Fruit fly (Drosophila melanogaster): ENCODE data around the gene Lsd-2.
A peak's percentile ranks its signal among the peaks of the same experiment; 100 is the strongest.

Lsd-2 gene

DNA sequence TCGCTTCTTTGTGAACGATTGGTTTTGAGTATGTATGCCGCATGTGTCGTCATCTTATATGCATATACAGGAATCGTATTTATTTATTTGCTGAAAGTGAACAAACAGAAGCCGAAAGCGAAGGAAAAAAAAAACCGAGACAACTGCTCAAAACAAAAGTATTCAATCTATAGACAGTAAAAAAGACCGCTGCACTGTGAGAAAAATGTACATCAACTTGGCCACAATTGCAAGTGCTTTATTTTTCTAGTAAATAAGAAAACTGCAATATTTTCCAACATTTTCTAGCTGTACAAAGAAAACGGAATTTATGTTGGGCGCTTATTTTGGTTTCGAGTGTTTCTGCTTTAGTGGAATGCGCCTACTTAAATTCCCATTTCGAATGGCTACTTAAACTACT is 49.1 kb downstream of the Lsd-2 start (continued):
- TF ChIP-seq hb (GFP tag; IDR thresholded peaks at IDR 0.05; ENCODE audit: partially characterized antibody) (no peak), CG10979 (tag; optimal IDR thresholded peaks at IDR 0.05) (peak; percentile 14), p53 (GFP tag; optimal IDR thresholded peaks at IDR 0.05) (no peak), CG4617 (GFP tag; optimal IDR thresholded peaks at IDR 0.05; ENCODE audit: borderline replicate concordance) (no peak), CG10959 (GFP tag; IDR thresholded peaks at IDR 0.05) (no peak), CG2129 (GFP tag; IDR thresholded peaks at IDR 0.05; ENCODE audit: partially characterized antibody) (no peak), Jarid2 (GFP tag; optimal IDR thresholded peaks at IDR 0.05) (no peak), CG4707 (GFP tag; optimal IDR thresholded peaks at IDR 0.05) (no peak), pb (GFP tag; optimal IDR thresholded peaks at IDR 0.05) (no peak), tin (GFP tag; optimal IDR thresholded peaks at IDR 0.05) (no peak), Pdp1 (GFP tag; optimal IDR thresholded peaks at IDR 0.05) (peak in 1 of 2 experiments; percentile 4), CG18764 (GFP tag; optimal IDR thresholded peaks at IDR 0.05) (no peak)

DNA sequence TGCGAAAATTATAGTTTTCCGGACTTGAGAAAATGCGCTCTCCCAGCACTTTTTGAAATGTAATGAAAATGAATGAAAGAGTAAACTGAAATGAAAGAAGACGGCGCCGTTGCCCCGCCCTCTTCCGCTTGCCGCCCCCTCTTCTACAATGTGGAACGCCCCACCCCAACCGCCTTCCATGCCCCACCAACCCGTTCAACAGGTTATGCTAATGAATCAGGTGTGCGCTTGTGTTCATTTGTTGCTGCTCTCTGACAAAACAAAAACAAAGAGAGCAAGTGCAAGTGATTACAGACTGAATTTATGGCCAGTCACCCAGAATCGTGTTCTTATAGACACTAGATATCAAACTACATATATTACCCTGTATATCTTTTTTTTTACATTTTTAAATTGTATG is 50.3 kb downstream of the Lsd-2 start:
- no peak for TF ChIP-seq CG17912 (GFP tag; optimal IDR thresholded peaks at IDR 0.05)
- no peak for TF ChIP-seq ranshi (GFP tag; IDR thresholded peaks at IDR 0.05)
- peak; percentile 40 for TF ChIP-seq nom (GFP tag; optimal IDR thresholded peaks at IDR 0.05)
- peak; percentile 9 for TF ChIP-seq sd (tag; optimal IDR thresholded peaks at IDR 0.05)
- TF ChIP-seq Blimp-1 (GFP tag; optimal IDR thresholded peaks at IDR 0.05): peak; percentile 52
- no peak for TF ChIP-seq Vsx1 (GFP tag; optimal IDR thresholded peaks at IDR 0.05)
- peak; percentile 43 for TF ChIP-seq kni (GFP tag; optimal IDR thresholded peaks at IDR 0.05)
- no peak for TF ChIP-seq ssp (GFP tag; IDR thresholded peaks at IDR 0.05)
- TF ChIP-seq kah (GFP tag; optimal IDR thresholded peaks at IDR 0.05): peak; percentile 29
- 0 out of 4 replicates have a peak, but pooled peaks have one; percentile 56 for TF ChIP-seq chinmo (GFP tag; IDR thresholded peaks at IDR 0.05; ENCODE audit: partially characterized antibody)
- peak; percentile 18 for TF ChIP-seq CG8924 (tag; optimal IDR thresholded peaks at IDR 0.05)
- peak; percentile 93 for TF ChIP-seq crol (GFP tag; IDR thresholded peaks at IDR 0.05)
- 0 out of 3 replicates have a peak, but pooled peaks have one; percentile 22 for TF ChIP-seq CG6175 (GFP tag; IDR thresholded peaks at IDR 0.05)
- 0 out of 3 replicates have a peak, but pooled peaks have one; percentile 11 for TF ChIP-seq ci (GFP tag; IDR thresholded peaks at IDR 0.05)
- TF ChIP-seq vvl (GFP tag; IDR thresholded peaks at IDR 0.05): peak; percentile 88

DNA sequence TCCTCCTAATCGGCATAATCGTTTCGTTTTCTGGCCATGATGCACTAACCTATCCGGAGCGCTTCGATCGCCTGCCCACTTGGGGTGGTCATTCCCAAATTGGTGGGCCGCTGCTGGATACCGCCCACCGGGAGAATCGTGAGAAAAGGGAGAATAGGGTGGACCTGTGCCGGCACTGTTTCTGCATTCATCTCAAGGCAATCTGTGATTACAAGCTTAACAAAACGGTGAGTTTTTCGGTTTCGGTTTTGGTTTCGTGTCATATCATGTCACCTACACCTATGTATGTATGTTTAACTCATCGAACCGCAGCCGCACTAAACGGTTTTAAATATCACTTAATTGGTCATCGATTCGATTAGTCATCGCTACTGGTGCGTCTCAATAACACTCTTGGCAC is 51.3 kb downstream of the Lsd-2 start:
- TF ChIP-seq nom (GFP tag; optimal IDR thresholded peaks at IDR 0.05) (peak; percentile 84), CG10321 (GFP tag; IDR thresholded peaks at IDR 0.05) (no peak), Oaz (GFP tag; IDR thresholded peaks at IDR 0.05) (no peak), Med (GFP tag) (peak; percentile 52)

DNA sequence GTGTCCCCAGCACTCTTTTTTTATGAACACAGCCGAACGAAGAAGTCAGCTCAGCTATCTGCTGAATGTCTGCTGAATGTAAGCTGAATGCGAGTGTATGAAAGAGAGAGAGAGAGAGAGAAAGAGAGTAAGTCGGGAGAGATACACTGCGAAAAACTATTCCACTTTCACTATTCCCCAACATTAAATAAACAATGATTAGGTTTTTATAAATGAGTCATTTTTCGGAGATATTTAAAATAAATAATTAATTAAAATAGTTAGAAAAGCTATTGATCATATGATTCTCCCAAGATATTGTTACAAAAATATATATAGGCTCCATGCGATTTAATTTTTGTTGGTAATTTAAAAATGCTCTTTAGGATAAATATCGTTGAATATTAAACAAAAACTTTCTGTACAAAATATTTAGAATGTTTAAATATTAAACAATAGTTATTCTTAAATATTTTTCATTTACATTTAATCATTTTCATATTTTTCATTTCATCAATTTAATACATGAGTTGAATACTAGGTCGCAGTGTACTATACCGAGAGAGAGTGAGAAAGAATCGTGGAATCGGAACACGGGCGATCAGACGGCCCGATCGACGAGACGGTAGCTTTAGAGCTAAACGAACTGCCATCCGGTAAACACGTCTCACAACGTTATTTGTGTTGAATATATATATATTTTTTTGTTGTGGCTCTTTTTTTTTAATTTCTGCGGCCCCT is 52.0 kb downstream of the Lsd-2 start, which contains the start of gene be:
be (plus strand) TSS at position 611 of the 720 bp plus-strand sequence.
- TF ChIP-seq CG34422 (GFP tag; IDR thresholded peaks at IDR 0.05) (no peak), dm (GFP tag; optimal IDR thresholded peaks at IDR 0.05) (no peak), CG10565 (GFP tag; optimal IDR thresholded peaks at IDR 0.05) (no peak), Ets65A (GFP tag) (no peak), CG2889 (GFP tag; IDR thresholded peaks at IDR 0.05) (no peak), CG13624 (GFP tag; optimal IDR thresholded peaks at IDR 0.05) (no peak), CG11695 (GFP tag; IDR thresholded peaks at IDR 0.05) (peak; percentile 79), CG10147 (GFP tag; optimal IDR thresholded peaks at IDR 0.05) (peak; percentile 59), btn (GFP tag; optimal IDR thresholded peaks at IDR 0.05) (no peak), row (GFP tag; IDR thresholded peaks at IDR 0.05) (peak; percentile 86), CG10267 (tag; optimal IDR thresholded peaks at IDR 0.05) (peak; percentile 83), CG11560 (tag; IDR thresholded peaks at IDR 0.05) (no peak), Hr51 (GFP tag; optimal IDR thresholded peaks at IDR 0.05) (peak in 1 of 2 experiments; percentile 82), CG8765 (GFP tag; IDR thresholded peaks at IDR 0.05) (no peak), pros (GFP tag; optimal IDR thresholded peaks at IDR 0.05) (peak; percentile 16), HLH3B (GFP tag; IDR thresholded peaks at IDR 0.05) (no peak), CG3065 (GFP tag; optimal IDR thresholded peaks at IDR 0.05) (peak; percentile 4)
